Fruit fly (Drosophila melanogaster) whole organism, embryonic: ENCODE results near the gene mop.

Experiments used
- BEAF-32 ChIP-seq: fragments of 200-800 bp; sonication (Bioruptor generic); optimal IDR thresholded peaks from 3 replicates; lab custom pipeline; 2017; ENCODE audit warnings: missing biosample characterization, missing genetic modification characterization, mild to moderate bottlenecking, moderate library complexity, missing genetic modification reagents
- Bdp1 ChIP-seq: fragments of 200-800 bp; sonication (Bioruptor generic); optimal IDR thresholded peaks from 3 replicates; lab custom pipeline; 2016; ENCODE audit warnings: missing biosample characterization, missing genetic modification characterization
- CG10366 ChIP-seq: fragments of 200-800 bp; sonication (Bioruptor generic); IDR thresholded peaks from 2 replicates; pipeline ENCODE4 v1.3.6; 2022; ENCODE audit warnings: missing biosample characterization, missing genetic modification characterization
- CG12659 ChIP-seq: fragments of 200-800 bp; sonication (Bioruptor generic); optimal IDR thresholded peaks from 3 replicates; lab custom pipeline; 2017; ENCODE audit warnings: mild to moderate bottlenecking, missing biosample characterization, missing genetic modification reagents, missing genetic modification characterization
- CG12942 ChIP-seq: fragments of 200-800 bp; sonication (Bioruptor generic); optimal IDR thresholded peaks from 3 replicates; lab custom pipeline; 2016; ENCODE audit warnings: missing biosample characterization, missing genetic modification characterization
- CG17385 ChIP-seq: fragments of 200-800 bp; sonication (Bioruptor generic); optimal IDR thresholded peaks from 3 replicates; lab custom pipeline; 2018; ENCODE audit warnings: missing biosample characterization, mild to moderate bottlenecking, missing genetic modification characterization
- CG2199 ChIP-seq: fragments of 200-800 bp; sonication (Bioruptor generic); IDR thresholded peaks from 3 replicates; pipeline ENCODE4 v1.3.6; 2022; ENCODE audit warnings: missing biosample characterization, missing genetic modification characterization
- CG2678 ChIP-seq: fragments of 200-800 bp; sonication (Bioruptor generic); optimal IDR thresholded peaks from 3 replicates; lab custom pipeline; 2019; ENCODE audit warnings: missing biosample characterization, mild to moderate bottlenecking, missing genetic modification characterization, moderate library complexity
- CG2875 ChIP-seq: fragments of 200-800 bp; sonication (Bioruptor generic); optimal IDR thresholded peaks from 2 replicates; lab custom pipeline; 2017; ENCODE audit warnings: missing biosample characterization, mild to moderate bottlenecking, missing genetic modification characterization, missing genetic modification reagents
- CG3281 ChIP-seq: fragments of 200-800 bp; sonication (Bioruptor generic); optimal IDR thresholded peaks from 3 replicates; lab custom pipeline; 2017; ENCODE audit warnings: missing biosample characterization, mild to moderate bottlenecking, missing genetic modification characterization
- CG33213 ChIP-seq: fragments of 200-800 bp; sonication (Bioruptor generic); optimal IDR thresholded peaks from 3 replicates; lab custom pipeline; 2016; ENCODE audit warnings: missing biosample characterization, missing genetic modification characterization
- CG4282 ChIP-seq: fragments of 200-800 bp; sonication (Bioruptor generic); optimal IDR thresholded peaks from 2 replicates; lab custom pipeline; 2016; ENCODE audit warnings: missing biosample characterization, missing genetic modification characterization
- CG6272 ChIP-seq: fragments of 200-800 bp; sonication (Bioruptor generic); IDR thresholded peaks from 2 replicates; pipeline ENCODE4 v1.3.6; 2022; ENCODE audit warnings: missing biosample characterization, missing genetic modification characterization
- CG6654 ChIP-seq: fragments of 200-800 bp; sonication (Bioruptor generic); optimal IDR thresholded peaks from 2 replicates; lab custom pipeline; 2017; ENCODE audit warnings: missing biosample characterization, mild to moderate bottlenecking, missing genetic modification characterization
- CG7271 ChIP-seq: fragments of 200-800 bp; sonication (Bioruptor generic); optimal IDR thresholded peaks from 2 replicates; lab custom pipeline; 2018; ENCODE audit warnings: missing biosample characterization, mild to moderate bottlenecking, missing genetic modification characterization, moderate library complexity
- CG9609 ChIP-seq: fragments of 200-800 bp; sonication (Bioruptor generic); optimal IDR thresholded peaks from 3 replicates; lab custom pipeline; 2016; ENCODE audit warnings: missing biosample characterization, missing genetic modification characterization
- Dad ChIP-seq: fragments of 200-800 bp; sonication (Bioruptor generic); optimal IDR thresholded peaks from 3 replicates; lab custom pipeline; 2016; ENCODE audit warnings: missing biosample characterization, missing genetic modification characterization
- Dll ChIP-seq: fragments of 200-800 bp; sonication (Bioruptor generic); IDR thresholded peaks from 4 replicates; pipeline ENCODE4 v1.3.6; 2022; ENCODE audit warnings: missing biosample characterization, missing genetic modification characterization; ENCODE audit not compliant: partially characterized antibody
- Hand ChIP-seq: fragments of 200-800 bp; sonication (Bioruptor generic); optimal IDR thresholded peaks from 2 replicates; lab custom pipeline; 2017; ENCODE audit warnings: mild to moderate bottlenecking, missing biosample characterization, missing genetic modification reagents, missing genetic modification characterization
- Hey ChIP-seq: fragments of 200-800 bp; sonication (Bioruptor generic); optimal IDR thresholded peaks from 3 replicates; lab custom pipeline; 2018; ENCODE audit warnings: missing biosample characterization, mild to moderate bottlenecking, missing genetic modification characterization
- Jarid2 ChIP-seq: fragments of 200-800 bp; sonication (Bioruptor generic); optimal IDR thresholded peaks from 3 replicates; lab custom pipeline; 2017; ENCODE audit warnings: mild to moderate bottlenecking, missing biosample characterization, missing genetic modification reagents, missing genetic modification characterization
- NC2α ChIP-seq: fragments of 200-800 bp; sonication (Bioruptor generic); optimal IDR thresholded peaks from 2 replicates; lab custom pipeline; 2016; ENCODE audit warnings: missing biosample characterization, missing genetic modification characterization
- Nf-YC ChIP-seq: fragments of 200-800 bp; optimal IDR thresholded peaks from 3 replicates; lab custom pipeline; 2019; ENCODE audit warnings: missing biosample characterization, mild to moderate bottlenecking, missing genetic modification characterization, moderate library complexity
- Oli ChIP-seq: fragments of 200-800 bp; sonication (Bioruptor generic); optimal IDR thresholded peaks from 2 replicates; lab custom pipeline; 2018; ENCODE audit warnings: missing biosample characterization, mild to moderate bottlenecking, missing genetic modification characterization, moderate library complexity
- Opbp ChIP-seq: fragments of 200-800 bp; sonication (Bioruptor generic); IDR thresholded peaks from 3 replicates; pipeline ENCODE4 v1.3.6; 2022; ENCODE audit warnings: missing biosample characterization, missing genetic modification characterization; ENCODE audit not compliant: partially characterized antibody
- PHDP ChIP-seq: fragments of 200-800 bp; sonication (Bioruptor generic); optimal IDR thresholded peaks from 3 replicates; lab custom pipeline; 2018; ENCODE audit warnings: missing biosample characterization, mild to moderate bottlenecking, missing genetic modification characterization, moderate library complexity
- Spps ChIP-seq: fragments of 200-800 bp; sonication (Bioruptor generic); optimal IDR thresholded peaks from 2 replicates; lab custom pipeline; 2018; ENCODE audit warnings: missing biosample characterization, mild to moderate bottlenecking, missing genetic modification characterization
- TFAM ChIP-seq: fragments of 200-800 bp; sonication (Bioruptor generic); optimal IDR thresholded peaks from 2 replicates; lab custom pipeline; 2017; ENCODE audit warnings: missing biosample characterization, missing genetic modification characterization, inconsistent platforms
- ac ChIP-seq: fragments of 200-800 bp; sonication (Bioruptor generic); optimal IDR thresholded peaks from 3 replicates; lab custom pipeline; 2017; ENCODE audit warnings: missing biosample characterization, mild to moderate bottlenecking, missing genetic modification characterization
- bigmax ChIP-seq: fragments of 200-800 bp; sonication (Bioruptor generic); optimal IDR thresholded peaks from 2 replicates; lab custom pipeline; 2018; ENCODE audit warnings: missing biosample characterization, mild to moderate bottlenecking, missing genetic modification characterization
- cad ChIP-seq: fragments of >200 bp; optimal IDR thresholded peaks from 2 replicates; lab custom pipeline; 2017; ENCODE audit warnings: missing biosample characterization, missing genetic modification characterization
- dpn ChIP-seq, 2 experiments: fragments of 200-800 bp; sonication (Bioruptor generic); optimal IDR thresholded peaks; 3 replicates each; lab custom pipeline; 2016; ENCODE audit warnings: missing biosample characterization in 2 of 2, missing genetic modification characterization in 2 of 2
- dysf ChIP-seq: fragments of 200-800 bp; sonication (Bioruptor generic); IDR thresholded peaks from 3 replicates; pipeline ENCODE4 v1.3.6; 2022; ENCODE audit warnings: missing biosample characterization, missing genetic modification characterization
- eyg ChIP-seq: fragments of 200-800 bp; sonication (Bioruptor generic); optimal IDR thresholded peaks from 3 replicates; lab custom pipeline; 2016; ENCODE audit warnings: missing biosample characterization, missing genetic modification characterization
- ftz-f1 ChIP-seq: fragments of 200-800 bp; sonication (Bioruptor generic); optimal IDR thresholded peaks from 2 replicates; lab custom pipeline; 2016; ENCODE audit warnings: missing biosample characterization, missing genetic modification characterization
- gro ChIP-seq: fragments of 200-800 bp; sonication (Bioruptor generic); optimal IDR thresholded peaks from 2 replicates; lab custom pipeline; 2016; ENCODE audit warnings: missing biosample characterization, missing genetic modification characterization
- her ChIP-seq: fragments of 200-800 bp; sonication (Bioruptor generic); optimal IDR thresholded peaks from 2 replicates; lab custom pipeline; 2016; ENCODE audit warnings: missing biosample characterization, missing genetic modification characterization
- jigr1 ChIP-seq: fragments of 200-800 bp; sonication (Bioruptor generic); IDR thresholded peaks from 3 replicates; pipeline ENCODE4 v1.3.6; 2022; ENCODE audit warnings: missing biosample characterization, missing genetic modification characterization
- kah ChIP-seq: fragments of 200-800 bp; sonication (Bioruptor generic); optimal IDR thresholded peaks from 2 replicates; lab custom pipeline; 2018; ENCODE audit warnings: missing biosample characterization, mild to moderate bottlenecking, missing genetic modification characterization
- nerfin-1 ChIP-seq: fragments of 200-800 bp; sonication (Bioruptor generic); optimal IDR thresholded peaks from 3 replicates; lab custom pipeline; 2019; ENCODE audit warnings: missing biosample characterization, mild to moderate bottlenecking, missing genetic modification characterization, moderate library complexity
- pan ChIP-seq, 4 experiments: fragments of >200 bp in 3 of 4; fragments of 200-800 bp in 1 of 4; sonication (Bioruptor generic) in 1 of 4; optimal IDR thresholded peaks in 3 of 4; IDR thresholded peaks in 1 of 4; 2 replicates each; pipeline versions ENCODE4 v1.3.6 to Lab custom; 2017 to 2022; ENCODE audit warnings: missing biosample characterization in 2 of 4, missing genetic modification characterization in 2 of 4, mixed read lengths in 1 of 4
- phol ChIP-seq: fragments of 200-800 bp; sonication (Bioruptor generic); optimal IDR thresholded peaks from 3 replicates; lab custom pipeline; 2018; ENCODE audit warnings: missing biosample characterization, mild to moderate bottlenecking, missing genetic modification characterization, moderate library complexity
- seq ChIP-seq: fragments of 200-800 bp; sonication (Bioruptor generic); IDR thresholded peaks from 2 replicates; pipeline ENCODE4 v1.3.6; 2022; ENCODE audit warnings: missing biosample characterization, missing genetic modification characterization
- slou ChIP-seq: fragments of 200-800 bp; sonication (Bioruptor generic); optimal IDR thresholded peaks from 3 replicates; lab custom pipeline; 2016; ENCODE audit warnings: missing biosample characterization, missing genetic modification characterization
- sob ChIP-seq: fragments of 200-800 bp; sonication (Bioruptor generic); IDR thresholded peaks from 2 replicates; pipeline ENCODE4 v1.3.6; 2022; ENCODE audit warnings: missing biosample characterization, missing genetic modification characterization
- stwl ChIP-seq: fragments of 200-800 bp; sonication (Bioruptor generic); optimal IDR thresholded peaks from 3 replicates; lab custom pipeline; 2018; ENCODE audit warnings: missing biosample characterization, mild to moderate bottlenecking, missing genetic modification characterization, moderate library complexity
- tap ChIP-seq: fragments of 200-800 bp; optimal IDR thresholded peaks from 3 replicates; lab custom pipeline; 2019; ENCODE audit warnings: missing biosample characterization, mild to moderate bottlenecking, missing genetic modification characterization, moderate library complexity
- twi ChIP-seq: fragments of 200-800 bp; optimal IDR thresholded peaks from 2 replicates; lab custom pipeline; 2019; ENCODE audit warnings: missing biosample characterization, mild to moderate bottlenecking, missing genetic modification characterization, moderate library complexity
- wor ChIP-seq: fragments of 200-800 bp; sonication (Bioruptor generic); IDR thresholded peaks from 2 replicates; pipeline ENCODE4 v1.3.6; 2022; ENCODE audit warnings: missing biosample characterization, missing genetic modification characterization
- z ChIP-seq: fragments of 200-800 bp; sonication (Bioruptor generic); IDR thresholded peaks from 3 replicates; pipeline ENCODE4 v1.3.6; 2022; ENCODE audit warnings: missing biosample characterization, missing genetic modification characterization

Gene mop

DNA sequence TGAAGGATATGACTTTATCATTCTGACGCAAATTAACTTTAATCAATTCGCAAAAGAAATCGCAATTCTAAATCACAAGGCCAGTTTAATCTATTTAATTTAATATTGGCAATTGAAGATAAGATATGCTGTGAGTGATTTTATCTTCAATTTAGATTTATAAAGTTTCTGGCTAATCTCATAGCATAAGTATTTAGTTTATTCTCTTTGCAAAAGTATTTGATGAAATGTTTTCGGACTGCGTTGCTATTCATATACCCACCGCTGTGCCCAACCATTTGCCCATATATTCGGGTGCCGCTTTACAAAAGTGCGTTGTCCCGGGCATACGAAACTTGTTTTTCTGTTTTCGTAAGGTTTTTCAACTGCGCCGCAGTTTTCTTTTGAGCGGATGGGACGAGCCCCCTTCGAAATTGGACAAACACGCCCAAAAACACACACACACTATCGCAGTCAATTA lies 9.1 kb upstream of the mop start (continued):
- TF ChIP-seq CG2199 (GFP tag; lab: Robert Waterston, UW): peak; percentile 78; the same call in 2 of the 3 replicates
- peak; percentile 95 to 96 for TF ChIP-seq dpn (GFP tag; optimal IDR thresholded peaks at IDR 0.05; lab: Kevin White, UChicago)
- peak; percentile 93 for TF ChIP-seq gro
- TF ChIP-seq Jarid2 (GFP tag; lab: Kevin White, UChicago): peak; percentile 86
- TF ChIP-seq CG2875 (GFP tag; lab: Kevin White, UChicago): peak; percentile 96
- TF ChIP-seq CG17385 (GFP tag; lab: Kevin White, UChicago): peak; percentile 96
- peak; percentile 93 for TF ChIP-seq CG12942 (GFP tag; lab: Kevin White, UChicago)
- no peak for TF ChIP-seq cad (GFP tag; lab: Kevin White, UChicago)
- peak; percentile 84 for TF ChIP-seq CG10366
- peak; percentile 99 for TF ChIP-seq CG12659 (GFP tag; lab: Kevin White, UChicago)
- peak; percentile 97 for TF ChIP-seq tap (tag; lab: Kevin White, UChicago)
- TF ChIP-seq bigmax (GFP tag; lab: Kevin White, UChicago): peak; percentile 51
- peak; percentile 87 for TF ChIP-seq Dad (GFP tag; lab: Kevin White, UChicago)
- peak; percentile 96 for TF ChIP-seq dysf
- TF ChIP-seq CG7271 (tag; lab: Kevin White, UChicago): peak; percentile 85
- TF ChIP-seq sob (GFP tag; lab: Robert Waterston, UW): peak; percentile 90
- peak; percentile 92 for TF ChIP-seq ac (GFP tag; lab: Kevin White, UChicago)
- peak; percentile 64 for TF ChIP-seq TFAM
- peak; percentile 80 for TF ChIP-seq her (GFP tag; lab: Kevin White, UChicago)
- peak; percentile 14 for TF ChIP-seq BEAF-32 (GFP tag; lab: Kevin White, UChicago)
- no peak for TF ChIP-seq z (GFP tag; lab: Robert Waterston, UW)
- TF ChIP-seq eyg (GFP tag; lab: Kevin White, UChicago): peak; percentile 89
- peak; percentile 84; the same call in 2 of the 3 replicates for TF ChIP-seq jigr1 (GFP tag; lab: Robert Waterston, UW)
- TF ChIP-seq CG9609 (GFP tag; lab: Kevin White, UChicago): peak; percentile 91
- TF ChIP-seq NC2α (GFP tag; lab: Kevin White, UChicago): peak; percentile 91
- peak; percentile 51 for TF ChIP-seq ftz-f1 (GFP tag; lab: Kevin White, UChicago)
- peak; percentile 99 for TF ChIP-seq Oli (tag; lab: Kevin White, UChicago)
- no peak for TF ChIP-seq Opbp
- TF ChIP-seq nerfin-1 (tag; lab: Kevin White, UChicago): peak; percentile 95
- TF ChIP-seq wor (GFP tag; lab: Robert Waterston, UW): peak; percentile 88
- TF ChIP-seq slou: peak; percentile 87
- peak; percentile 64 for TF ChIP-seq CG6272 (GFP tag; lab: Robert Waterston, UW)
- TF ChIP-seq CG6654 (GFP tag; lab: Kevin White, UChicago): peak; percentile 91
- peak; percentile 96 for TF ChIP-seq Spps
- peak; percentile 90 for TF ChIP-seq CG33213 (GFP tag; lab: Kevin White, UChicago)
- peak; percentile 94 for TF ChIP-seq twi (tag; lab: Kevin White, UChicago)
- peak; percentile 98 for TF ChIP-seq CG3281 (GFP tag; lab: Kevin White, UChicago)
- peak; percentile 49 for TF ChIP-seq stwl (tag; lab: Kevin White, UChicago)
- peak; percentile 72 for TF ChIP-seq Hey
- TF ChIP-seq Hand (GFP tag; lab: Kevin White, UChicago): peak; percentile 95
- TF ChIP-seq Dll (GFP tag; lab: Robert Waterston, UW): no peak
- TF ChIP-seq Bdp1: peak; percentile 88
- TF ChIP-seq phol: peak; percentile 98
- peak; percentile 68 for TF ChIP-seq CG4282 (GFP tag; lab: Kevin White, UChicago)
- peak; percentile 99 for TF ChIP-seq CG2678 (tag; lab: Kevin White, UChicago)
- TF ChIP-seq PHDP (tag; lab: Kevin White, UChicago): peak; percentile 97
- TF ChIP-seq seq (GFP tag; lab: Robert Waterston, UW): peak; percentile 95
- TF ChIP-seq pan (optimal IDR thresholded peaks at IDR 0.05; lab: Kevin White, UChicago): no peak
- peak in 1 of 2 experiments; percentile 89 for TF ChIP-seq pan (GFP tag; optimal IDR thresholded peaks at IDR 0.05 in 1 of 2, IDR thresholded peaks at IDR 0.05 in 1 of 2)
- TF ChIP-seq Nf-YC (tag; lab: Kevin White, UChicago): peak; percentile 92
- TF ChIP-seq kah (GFP tag; lab: Kevin White, UChicago): peak; percentile 92
